Worm (Caenorhabditis elegans) whole organism, L3 larva: ENCODE results near the gene R105.1.
A peak's percentile ranks its signal among the peaks of the same experiment; 100 is the strongest.

ENCODE experiments used
- R02D3.7 ChIP-seq: fragments of 150-350 bp; optimal IDR thresholded peaks from 2 replicates; lab custom pipeline; 2014; ENCODE audit warnings: missing biosample characterization, missing genetic modification characterization
- ZK546.5 ChIP-seq: sonication (generic microtip); optimal IDR thresholded peaks from 2 replicates; lab custom pipeline; 2017; ENCODE audit warnings: missing biosample characterization, missing genetic modification characterization
- aly-2 ChIP-seq: fragments of 150-350 bp; optimal IDR thresholded peaks from 2 replicates; lab custom pipeline; 2014; ENCODE audit warnings: missing biosample characterization, missing genetic modification characterization
- ama-1 ChIP-seq: fragments of 150-350 bp; optimal IDR thresholded peaks from 2 replicates; lab custom pipeline; 2018
- ceh-16 ChIP-seq: sonication (generic microtip); optimal IDR thresholded peaks from 2 replicates; lab custom pipeline; 2017; ENCODE audit warnings: missing biosample characterization, missing genetic modification characterization
- ceh-28 ChIP-seq: fragments of 150-350 bp; optimal IDR thresholded peaks from 2 replicates; lab custom pipeline; 2014; ENCODE audit warnings: missing biosample characterization, missing genetic modification reagents, missing genetic modification characterization
- ceh-82 ChIP-seq: fragments of 150-350 bp; optimal IDR thresholded peaks from 2 replicates; lab custom pipeline; 2014; ENCODE audit warnings: missing biosample characterization, missing genetic modification characterization
- ceh-9 ChIP-seq: sonication (generic microtip); optimal IDR thresholded peaks from 2 replicates; lab custom pipeline; 2018; ENCODE audit warnings: missing biosample characterization, missing genetic modification characterization
- egl-27 ChIP-seq: sonication (generic microtip); optimal IDR thresholded peaks from 4 replicates; lab custom pipeline; 2017; ENCODE audit warnings: missing biosample characterization, missing genetic modification reagents, missing genetic modification characterization
- egl-5 ChIP-seq: fragments of 150-350 bp; optimal IDR thresholded peaks from 2 replicates; lab custom pipeline; 2017; ENCODE audit warnings: missing biosample characterization, missing genetic modification reagents, missing genetic modification characterization, inconsistent platforms
- elt-1 ChIP-seq: fragments of 150-350 bp; optimal IDR thresholded peaks from 2 replicates; lab custom pipeline; 2014; ENCODE audit warnings: missing biosample characterization, missing genetic modification characterization
- eor-1 ChIP-seq, 2 experiments: fragments of 150-350 bp; optimal IDR thresholded peaks; 2 replicates each; lab custom pipeline; 2014 to 2018; ENCODE audit warnings: missing biosample characterization in 2 of 2, missing genetic modification characterization in 2 of 2
- fkh-10 ChIP-seq: sonication (generic microtip); optimal IDR thresholded peaks from 2 replicates; lab custom pipeline; 2017; ENCODE audit warnings: missing biosample characterization, missing genetic modification reagents, missing genetic modification characterization
- fkh-2 ChIP-seq: fragments of 150-350 bp; optimal IDR thresholded peaks from 2 replicates; lab custom pipeline; 2014; ENCODE audit warnings: missing biosample characterization, missing genetic modification reagents, missing genetic modification characterization
- fos-1 ChIP-seq: fragments of 150-350 bp; optimal IDR thresholded peaks from 2 replicates; lab custom pipeline; 2014; ENCODE audit warnings: missing biosample characterization, missing genetic modification characterization
- jun-1 ChIP-seq: fragments of 150-350 bp; optimal IDR thresholded peaks from 2 replicates; lab custom pipeline; 2014; ENCODE audit warnings: missing biosample characterization, missing genetic modification reagents, missing genetic modification characterization
- lin-15B ChIP-seq: fragments of 150-350 bp; optimal IDR thresholded peaks from 2 replicates; lab custom pipeline; 2014; ENCODE audit warnings: missing biosample characterization, missing genetic modification characterization
- lin-39 ChIP-seq: fragments of 150-350 bp; optimal IDR thresholded peaks from 2 replicates; lab custom pipeline; 2018; ENCODE audit warnings: missing biosample characterization, missing genetic modification reagents, missing genetic modification characterization
- lsy-12 ChIP-seq: sonication (generic microtip); optimal IDR thresholded peaks from 2 replicates; lab custom pipeline; 2016; ENCODE audit warnings: mild to moderate bottlenecking, missing genetic modification characterization, missing compliant biosample characterization
- mdl-1 ChIP-seq: fragments of 150-350 bp; optimal IDR thresholded peaks from 2 replicates; lab custom pipeline; 2014; ENCODE audit warnings: missing biosample characterization, missing genetic modification characterization
- nfya-1 ChIP-seq: sonication (generic microtip); optimal IDR thresholded peaks from 2 replicates; lab custom pipeline; 2017; ENCODE audit warnings: missing genetic modification characterization, mild to moderate bottlenecking, missing compliant biosample characterization, antibody characterized with exemption, moderate library complexity; ENCODE audit not compliant: insufficient read depth
- nhr-12 ChIP-seq: fragments of 150-350 bp; optimal IDR thresholded peaks from 2 replicates; lab custom pipeline; 2014; ENCODE audit warnings: missing biosample characterization, missing genetic modification characterization
- nhr-23 ChIP-seq: fragments of 150-350 bp; optimal IDR thresholded peaks from 2 replicates; lab custom pipeline; 2014; ENCODE audit warnings: missing biosample characterization, missing genetic modification reagents, missing genetic modification characterization
- nhr-237 ChIP-seq: fragments of 150-350 bp; optimal IDR thresholded peaks from 2 replicates; lab custom pipeline; 2014; ENCODE audit warnings: missing biosample characterization, missing genetic modification characterization
- nhr-25 ChIP-seq: sonication (generic microtip); optimal IDR thresholded peaks from 2 replicates; lab custom pipeline; 2017; ENCODE audit warnings: missing biosample characterization, missing genetic modification characterization
- nhr-28 ChIP-seq: fragments of 150-350 bp; optimal IDR thresholded peaks from 2 replicates; lab custom pipeline; 2014; ENCODE audit warnings: missing biosample characterization, missing genetic modification characterization
- nhr-43 ChIP-seq: sonication (generic microtip); optimal IDR thresholded peaks from 2 replicates; lab custom pipeline; 2016; ENCODE audit warnings: mild to moderate bottlenecking, missing genetic modification characterization, missing compliant biosample characterization; ENCODE audit not compliant: poor library complexity, severe bottlenecking
- nhr-76 ChIP-seq: fragments of 150-350 bp; sonication (generic microtip); optimal IDR thresholded peaks from 5 replicates; lab custom pipeline; 2014; ENCODE audit warnings: missing biosample characterization, missing genetic modification characterization
- nhr-77 ChIP-seq: fragments of 150-350 bp; optimal IDR thresholded peaks from 2 replicates; lab custom pipeline; 2014; ENCODE audit warnings: missing biosample characterization, missing genetic modification characterization
- pha-4 ChIP-seq: fragments of 150-350 bp; optimal IDR thresholded peaks from 2 replicates; lab custom pipeline; 2014; ENCODE audit warnings: missing biosample characterization, missing genetic modification reagents, missing genetic modification characterization
- pqm-1 ChIP-seq: fragments of 150-350 bp; optimal IDR thresholded peaks from 2 replicates; lab custom pipeline; 2017; ENCODE audit warnings: missing biosample characterization, missing genetic modification characterization, inconsistent platforms
- sea-2 ChIP-seq: fragments of 150-350 bp; sonication (generic microtip); optimal IDR thresholded peaks from 4 replicates; lab custom pipeline; 2014; ENCODE audit warnings: missing biosample characterization, missing genetic modification reagents, missing genetic modification characterization
- skn-1 ChIP-seq: fragments of 150-350 bp; optimal IDR thresholded peaks from 2 replicates; lab custom pipeline; 2014; ENCODE audit warnings: missing biosample characterization, missing genetic modification characterization
- snpc-4 ChIP-seq: fragments of 150-350 bp; optimal IDR thresholded peaks from 2 replicates; lab custom pipeline; 2014; ENCODE audit warnings: missing biosample characterization, missing genetic modification characterization
- tbx-2 ChIP-seq: sonication (generic microtip); optimal IDR thresholded peaks from 2 replicates; lab custom pipeline; 2016; ENCODE audit warnings: mild to moderate bottlenecking, missing genetic modification characterization, missing compliant biosample characterization
- unc-39 ChIP-seq: sonication (generic microtip); optimal IDR thresholded peaks from 4 replicates; lab custom pipeline; 2017; ENCODE audit warnings: missing biosample characterization, missing genetic modification characterization
- unc-62 ChIP-seq: fragments of 150-350 bp; sonication (generic microtip); optimal IDR thresholded peaks from 4 replicates; lab custom pipeline; 2014; ENCODE audit warnings: missing biosample characterization, missing genetic modification reagents, missing genetic modification characterization
- zag-1 ChIP-seq: fragments of 150-350 bp; optimal IDR thresholded peaks from 2 replicates; lab custom pipeline; 2014; ENCODE audit warnings: missing biosample characterization, missing genetic modification characterization
- ztf-11 ChIP-seq: fragments of 150-350 bp; optimal IDR thresholded peaks from 2 replicates; lab custom pipeline; 2014; ENCODE audit warnings: missing biosample characterization, missing genetic modification characterization

R105.1 gene

ce11 chrIV:4653708-4654107, 20.2 kb downstream of the R105.1 start:
- TF ChIP-seq jun-1 (tag; lab: Kevin White, UChicago): no peak
- no peak for TF ChIP-seq nhr-12 (tag; lab: Kevin White, UChicago)
- no peak for TF ChIP-seq aly-2 (tag; lab: Kevin White, UChicago)

ce11 chrIV:4655979-4656378, 22.5 kb downstream of the R105.1 start:
- TF ChIP-seq lin-39 (peak; percentile 10), lsy-12 (tag; lab: Kevin White, UChicago) (no peak)

ce11 chrIV:4656380-4656779, 22.9 kb downstream of the R105.1 start:
- TF ChIP-seq tbx-2 (no peak), ztf-11 (tag; lab: Kevin White, UChicago) (no peak), pha-4 (tag; lab: Kevin White, UChicago) (no peak), ceh-82 (tag; lab: Kevin White, UChicago) (no peak), fkh-10 (no peak), jun-1 (tag; lab: Kevin White, UChicago) (no peak), R02D3.7 (no peak), lin-39 (no peak), eor-1 (tag; optimal IDR thresholded peaks at IDR 0.05; lab: Kevin White, UChicago) (no peak), skn-1 (tag; lab: Kevin White, UChicago) (no peak), nhr-77 (tag; lab: Kevin White, UChicago) (no peak), unc-39 (no peak), nfya-1 (tag; lab: Kevin White, UChicago) (no peak), egl-5 (tag; lab: Kevin White, UChicago) (no peak), ZK546.5 (tag; lab: Kevin White, UChicago) (no peak), nhr-28 (tag; lab: Kevin White, UChicago) (no peak), lsy-12 (tag; lab: Kevin White, UChicago) (no peak)

ce11 chrIV:4657874-4658273, 24.4 kb downstream of the R105.1 start, which contains the start of gene col-111:
col-111 (minus strand) TSS chrIV:4657974.
- no peak for TF ChIP-seq nhr-23 (tag; lab: Kevin White, UChicago)
- TF ChIP-seq nhr-43 (tag; lab: Kevin White, UChicago): no peak
- no peak for TF ChIP-seq pha-4 (tag; lab: Kevin White, UChicago)
- TF ChIP-seq eor-1 (tag; optimal IDR thresholded peaks at IDR 0.05; lab: Kevin White, UChicago): no peak
- no peak for TF ChIP-seq fkh-10
- no peak for TF ChIP-seq sea-2 (GFP tag; lab: Kevin White, UChicago)
- TF ChIP-seq, all 47 proteins: peak for 0

- TF ChIP-seq ama-1 (lab: Kevin White, UChicago) (peak; percentile 44), pqm-1 (no peak), unc-62 (no peak), nhr-12 (tag; lab: Kevin White, UChicago) (no peak), fkh-2 (no peak)
- TF ChIP-seq, all 47 proteins: peak for 1
Measured at ce11 chrIV:4659277-4659676, 25.8 kb downstream of the R105.1 start, which contains the start of gene mrps-21. mrps-21 (minus strand) TSS chrIV:4659517.

- TF ChIP-seq pha-4 (tag; lab: Kevin White, UChicago) (peak; percentile 72), snpc-4 (peak; percentile 58), ZK546.5 (tag; lab: Kevin White, UChicago) (peak; percentile 52), unc-39 (no peak), ceh-9 (tag; lab: Kevin White, UChicago) (no peak), egl-5 (tag; lab: Kevin White, UChicago) (peak; percentile 47), fkh-2 (no peak), ceh-16 (tag; lab: Kevin White, UChicago) (no peak), elt-1 (tag; lab: Kevin White, UChicago) (peak; percentile 19), nfya-1 (tag; lab: Kevin White, UChicago) (peak; percentile 88), fos-1 (tag; lab: Kevin White, UChicago) (no peak), unc-62 (peak; percentile 13), eor-1 (tag; optimal IDR thresholded peaks at IDR 0.05; lab: Kevin White, UChicago) (no peak), ama-1 (lab: Kevin White, UChicago) (peak; percentile 30), ceh-28 (tag; lab: Kevin White, UChicago) (peak; percentile 84), nhr-76 (tag; lab: Kevin White, UChicago) (no peak), lin-15B (tag; lab: Kevin White, UChicago) (peak; percentile 94), nhr-237 (tag; lab: Kevin White, UChicago) (no peak), ceh-82 (tag; lab: Kevin White, UChicago) (peak; percentile 42), nhr-25 (tag; lab: Kevin White, UChicago) (peak; percentile 86), ztf-11 (tag; lab: Kevin White, UChicago) (no peak), fkh-10 (no peak), aly-2 (tag; lab: Kevin White, UChicago) (no peak), zag-1 (no peak), sea-2 (GFP tag; lab: Kevin White, UChicago) (no peak), egl-27 (tag; lab: Kevin White, UChicago) (peak; percentile 38), nhr-23 (tag; lab: Kevin White, UChicago) (peak; percentile 92), mdl-1 (tag; lab: Kevin White, UChicago) (no peak)
Measured at ce11 chrIV:4660151-4661041, 26.9 kb downstream of the R105.1 start, which contains the start of the genes F29B9.11 and jmjd-1.2. F29B9.11 (minus strand) TSS chrIV:4660201. jmjd-1.2 (plus strand) TSS chrIV:4660991.
